Worm (Caenorhabditis elegans) whole organism, L4/young adult: ENCODE results near the gene gba-2.

Experiments
- W03F9.2 ChIP-seq: fragments of 150-350 bp; optimal IDR thresholded peaks from 2 replicates; lab custom pipeline; 2014; ENCODE audit warnings: missing biosample characterization, missing genetic modification characterization
- him-1 ChIP-seq: sonication (generic microtip); optimal IDR thresholded peaks from 2 replicates; lab custom pipeline; 2016; ENCODE audit warnings: missing genotype, missing genetic modification reagents, missing genetic modification characterization, missing compliant biosample characterization

DNA sequence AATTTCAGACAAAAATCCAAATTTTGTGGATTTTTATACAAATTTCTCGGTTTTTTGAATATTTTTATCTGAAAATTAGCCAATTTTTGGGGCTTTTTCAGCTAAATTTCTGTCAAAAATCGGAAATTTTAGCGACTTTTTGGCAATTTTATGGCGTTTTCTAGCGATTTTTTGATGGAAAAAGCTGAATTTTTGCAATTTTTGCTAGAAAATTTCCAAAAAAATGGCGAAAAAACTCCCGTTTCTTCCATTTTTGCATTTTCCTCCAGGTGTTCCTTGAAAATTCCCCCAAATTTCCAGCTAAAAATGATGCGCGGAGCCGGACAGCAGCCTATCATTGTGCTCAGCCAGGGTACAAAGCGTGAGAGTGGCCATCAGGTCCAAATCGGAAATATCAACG, 47.0 kb upstream of the gba-2 start, which contains the start of gene cct-3:
- TF ChIP-seq W03F9.2 (tag; lab: Kevin White, UChicago) (no peak), him-1 (tag; lab: Kevin White, UChicago) (no peak)
